Fruit fly (Drosophila melanogaster) whole organism, adult: ENCODE measurements around the gene Phlpp.

Source experiments
- CG11617 ChIP-seq: fragments of 200-800 bp; sonication (Bioruptor generic); optimal IDR thresholded peaks from 2 replicates; lab custom pipeline; 2017; ENCODE audit warnings: mild to moderate bottlenecking, missing biosample characterization, missing genetic modification reagents, missing genetic modification characterization
- CG12768 ChIP-seq: fragments of 200-800 bp; sonication (Bioruptor generic); optimal IDR thresholded peaks from 2 replicates; lab custom pipeline; 2017; ENCODE audit warnings: missing biosample characterization, missing genetic modification characterization, mild to moderate bottlenecking, moderate library complexity, missing genetic modification reagents
- CG14711 ChIP-seq: fragments of 200-800 bp; sonication (Bioruptor generic); optimal IDR thresholded peaks from 2 replicates; lab custom pipeline; 2018; ENCODE audit warnings: missing biosample characterization, mild to moderate bottlenecking, missing genetic modification characterization, moderate library complexity
- CG1620 ChIP-seq: fragments of 200-800 bp; sonication (Bioruptor generic); optimal IDR thresholded peaks from 2 replicates; lab custom pipeline; 2016; ENCODE audit warnings: missing biosample characterization, missing genetic modification characterization
- CG33017 ChIP-seq: fragments of 200-800 bp; sonication (Bioruptor generic); optimal IDR thresholded peaks from 2 replicates; lab custom pipeline; 2018; ENCODE audit warnings: missing biosample characterization, mild to moderate bottlenecking, missing genetic modification characterization, moderate library complexity
- CG5204 ChIP-seq: fragments of 200-800 bp; sonication (Bioruptor generic); optimal IDR thresholded peaks from 2 replicates; lab custom pipeline; 2016; ENCODE audit warnings: missing biosample characterization, missing genetic modification characterization
- CG7045 ChIP-seq: fragments of 200-800 bp; sonication (Bioruptor generic); optimal IDR thresholded peaks from 2 replicates; lab custom pipeline; 2017; ENCODE audit warnings: missing biosample characterization, mild to moderate bottlenecking, missing genetic modification characterization
- CG7101 ChIP-seq: fragments of 200-800 bp; sonication (Bioruptor generic); optimal IDR thresholded peaks from 2 replicates; lab custom pipeline; 2018; ENCODE audit warnings: missing biosample characterization, mild to moderate bottlenecking, missing genetic modification characterization, moderate library complexity
- Clk ChIP-seq: fragments of 200-800 bp; sonication (Bioruptor generic); optimal IDR thresholded peaks from 2 replicates; lab custom pipeline; 2017; ENCODE audit warnings: missing biosample characterization, missing genetic modification characterization
- Crg-1 ChIP-seq: fragments of 200-800 bp; sonication (Bioruptor generic); optimal IDR thresholded peaks from 2 replicates; lab custom pipeline; 2016; ENCODE audit warnings: missing biosample characterization, missing genetic modification characterization
- Hr96 ChIP-seq: fragments of 200-800 bp; sonication (Bioruptor generic); optimal IDR thresholded peaks from 2 replicates; lab custom pipeline; 2016; ENCODE audit warnings: missing biosample characterization, missing genetic modification characterization
- Mnt ChIP-seq: fragments of 200-800 bp; sonication (Bioruptor generic); optimal IDR thresholded peaks from 2 replicates; lab custom pipeline; 2016; ENCODE audit warnings: missing biosample characterization, mild to moderate bottlenecking, missing genetic modification characterization
- bab1 ChIP-seq: fragments of 200-800 bp; sonication (Bioruptor generic); optimal IDR thresholded peaks from 3 replicates; lab custom pipeline; 2019; ENCODE audit warnings: missing biosample characterization, mild to moderate bottlenecking, missing genetic modification characterization, moderate library complexity
- cic ChIP-seq: fragments of 200-800 bp; sonication (Bioruptor generic); optimal IDR thresholded peaks from 2 replicates; lab custom pipeline; 2017; ENCODE audit warnings: missing biosample characterization, mild to moderate bottlenecking, missing genetic modification characterization, moderate library complexity
- cnc ChIP-seq, 2 experiments: fragments of >200 bp; optimal IDR thresholded peaks; 2 replicates each; lab custom pipeline; 2017
- kay ChIP-seq: fragments of 200-800 bp; sonication (Bioruptor generic); peaks from one replicate; lab custom pipeline; 2016; ENCODE audit warnings: missing biosample characterization, missing genetic modification characterization, borderline replicate concordance
- ovo ChIP-seq: fragments of 200-800 bp; sonication (Bioruptor generic); optimal IDR thresholded peaks from 2 replicates; lab custom pipeline; 2016; ENCODE audit warnings: missing biosample characterization, missing genetic modification characterization
- pad ChIP-seq: fragments of 200-800 bp; sonication (Bioruptor generic); optimal IDR thresholded peaks from 3 replicates; lab custom pipeline; 2017; ENCODE audit warnings: missing biosample characterization, missing genetic modification characterization, mild to moderate bottlenecking, moderate library complexity, missing genetic modification reagents
- tj ChIP-seq: fragments of 200-800 bp; sonication (Bioruptor generic); optimal IDR thresholded peaks from 3 replicates; lab custom pipeline; 2017; ENCODE audit warnings: missing biosample characterization, mild to moderate bottlenecking, missing genetic modification characterization, moderate library complexity
- toe ChIP-seq: fragments of 200-800 bp; sonication (Bioruptor generic); optimal IDR thresholded peaks from 2 replicates; lab custom pipeline; 2016; ENCODE audit warnings: missing biosample characterization, missing genetic modification characterization

Phlpp gene

dm6 chr2L:19104383-19104782 lies 45.5 kb downstream of the Phlpp start:
- no peak for TF ChIP-seq cic (GFP tag; lab: Kevin White, UChicago)
- TF ChIP-seq CG7101 = no peak
- TF ChIP-seq CG12768 (GFP tag; lab: Kevin White, UChicago) = no peak
- TF ChIP-seq CG33017 (tag; lab: Kevin White, UChicago) = no peak
- TF ChIP-seq Crg-1 (GFP tag; lab: Kevin White, UChicago) = no peak
- TF ChIP-seq CG14711 (tag; lab: Kevin White, UChicago) = no peak
- TF ChIP-seq CG11617 (GFP tag; lab: Kevin White, UChicago) = no peak
- TF ChIP-seq toe (GFP tag; lab: Kevin White, UChicago) = no peak
- TF ChIP-seq Clk (GFP tag; lab: Kevin White, UChicago) = no peak
- no peak for TF ChIP-seq Mnt (GFP tag; lab: Kevin White, UChicago)
- no peak for TF ChIP-seq cnc (optimal IDR thresholded peaks at IDR 0.05; lab: Kevin White, UChicago)
- TF ChIP-seq CG7045 = no peak
- no peak for TF ChIP-seq kay (GFP tag; lab: Kevin White, UChicago)
- TF ChIP-seq CG5204 (GFP tag; lab: Kevin White, UChicago) = no peak
- no peak for TF ChIP-seq ovo (GFP tag; lab: Kevin White, UChicago)
- no peak for TF ChIP-seq Hr96 (GFP tag; lab: Kevin White, UChicago)
- TF ChIP-seq pad (GFP tag; lab: Kevin White, UChicago) = no peak
- no peak for TF ChIP-seq tj (GFP tag; lab: Kevin White, UChicago)
- no peak for TF ChIP-seq CG1620 (GFP tag; lab: Kevin White, UChicago)

dm6 chr2L:19106235-19106634 lies 47.3 kb downstream of the Phlpp start:
- no peak for TF ChIP-seq Mnt (GFP tag; lab: Kevin White, UChicago)
- no peak for TF ChIP-seq cnc (optimal IDR thresholded peaks at IDR 0.05; lab: Kevin White, UChicago)
- no peak for TF ChIP-seq tj (GFP tag; lab: Kevin White, UChicago)
- TF ChIP-seq CG7045 = no peak
- no peak for TF ChIP-seq Clk (GFP tag; lab: Kevin White, UChicago)
- no peak for TF ChIP-seq Hr96 (GFP tag; lab: Kevin White, UChicago)
- no peak for TF ChIP-seq cic (GFP tag; lab: Kevin White, UChicago)
- no peak for TF ChIP-seq CG7101
- TF ChIP-seq bab1 (GFP tag; lab: Kevin White, UChicago) = no peak
- TF ChIP-seq Crg-1 (GFP tag; lab: Kevin White, UChicago) = no peak

- TF ChIP-seq cnc (optimal IDR thresholded peaks at IDR 0.05; lab: Kevin White, UChicago) (no peak), CG7045 (no peak), pad (GFP tag; lab: Kevin White, UChicago) (peak; percentile 46), ovo (GFP tag; lab: Kevin White, UChicago) (no peak)
Observed at dm6 chr2L:19108377-19108876, 49.5 kb downstream of the Phlpp start, which contains the start of gene Lim3. Gene Lim3 (minus strand): TSS chr2L:19108427.

- no peak for TF ChIP-seq Clk (GFP tag; lab: Kevin White, UChicago)
- TF ChIP-seq Hr96 (GFP tag; lab: Kevin White, UChicago) = no peak
- TF ChIP-seq CG14711 (tag; lab: Kevin White, UChicago) = no peak
- no peak for TF ChIP-seq CG33017 (tag; lab: Kevin White, UChicago)
- TF ChIP-seq Mnt (GFP tag; lab: Kevin White, UChicago) = no peak
Observed at dm6 chr2L:19109625-19110204, 50.8 kb downstream of the Phlpp start, which contains the start of gene amd. Gene amd (plus strand): TSS chr2L:19110154.

dm6 chr2L:19111137-19111536 lies 52.2 kb downstream of the Phlpp start:
- TF ChIP-seq CG1620 (GFP tag; lab: Kevin White, UChicago) = no peak
- TF ChIP-seq CG5204 (GFP tag; lab: Kevin White, UChicago) = no peak
- TF ChIP-seq cic (GFP tag; lab: Kevin White, UChicago) = no peak
- TF ChIP-seq ovo (GFP tag; lab: Kevin White, UChicago) = no peak
- no peak for TF ChIP-seq Mnt (GFP tag; lab: Kevin White, UChicago)
- no peak for TF ChIP-seq CG14711 (tag; lab: Kevin White, UChicago)
- TF ChIP-seq Hr96 (GFP tag; lab: Kevin White, UChicago) = no peak
- no peak for TF ChIP-seq kay (GFP tag; lab: Kevin White, UChicago)
- no peak for TF ChIP-seq cnc (optimal IDR thresholded peaks at IDR 0.05; lab: Kevin White, UChicago)
- no peak for TF ChIP-seq bab1 (GFP tag; lab: Kevin White, UChicago)
- TF ChIP-seq pad (GFP tag; lab: Kevin White, UChicago) = no peak
- TF ChIP-seq CG7045 = no peak
- no peak for TF ChIP-seq Clk (GFP tag; lab: Kevin White, UChicago)
- TF ChIP-seq CG11617 (GFP tag; lab: Kevin White, UChicago) = no peak
- TF ChIP-seq CG12768 (GFP tag; lab: Kevin White, UChicago) = no peak
- no peak for TF ChIP-seq CG33017 (tag; lab: Kevin White, UChicago)

- TF ChIP-seq Hr96 (GFP tag; lab: Kevin White, UChicago) = no peak
- no peak for TF ChIP-seq CG7101
Observed at dm6 chr2L:19111729-19112128, 52.8 kb downstream of the Phlpp start.

- TF ChIP-seq CG11617 (GFP tag; lab: Kevin White, UChicago) (no peak), CG1620 (GFP tag; lab: Kevin White, UChicago) (no peak), CG7045 (no peak), CG7101 (no peak)
Observed at dm6 chr2L:19112200-19112599, 53.3 kb downstream of the Phlpp start.
